Worm (Caenorhabditis elegans): ENCODE data around the gene ZK353.4.
A peak's percentile ranks its signal among the peaks of the same experiment; 100 is the strongest.

ZK353.4 gene

DNA sequence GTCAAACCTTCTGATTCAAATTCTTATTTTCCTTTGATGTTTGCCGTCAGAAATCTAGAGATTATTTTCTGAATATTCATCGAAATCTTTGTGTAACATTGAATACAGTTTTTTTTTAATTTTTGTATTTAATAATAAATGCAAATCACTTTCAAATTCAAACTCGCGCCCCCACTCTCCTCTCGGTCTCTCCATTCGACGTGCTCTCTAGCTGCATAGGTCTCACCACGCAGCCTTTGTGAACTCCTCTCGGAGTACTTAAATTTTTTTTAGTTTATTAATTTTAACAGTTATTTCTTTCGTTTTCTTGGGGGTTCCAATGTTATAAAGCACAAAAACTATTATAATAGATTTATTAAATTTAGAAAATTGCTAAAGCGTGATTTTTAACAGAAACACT is 19.3 kb downstream of the ZK353.4 start:
- TF ChIP-seq dpl-1 (GFP tag; optimal IDR thresholded peaks at IDR 0.05) (peak in 1 of 3 experiments; percentile 36), jun-1 (tag; optimal IDR thresholded peaks at IDR 0.05) (no peak), lin-35 (GFP tag; optimal IDR thresholded peaks at IDR 0.05) (peak in 1 of 2 experiments; percentile 4), efl-1 (optimal IDR thresholded peaks at IDR 0.05) (peak; percentile 35 to 55), efl-1 (GFP tag; optimal IDR thresholded peaks at IDR 0.05 in 1 of 2) (peak; percentile 51 to 60)

ce11 chrIII:8369172-8369571 is 20.3 kb downstream of the ZK353.4 start:
- TF ChIP-seq efl-1 (optimal IDR thresholded peaks at IDR 0.05) (no peak), efl-1 (GFP tag; optimal IDR thresholded peaks at IDR 0.05 in 1 of 2) (peak in 1 of 2 experiments; percentile 17), hpl-2 (GFP tag; optimal IDR thresholded peaks at IDR 0.05) (no peak)

ce11 chrIII:8368619-8369018 is 20.8 kb downstream of the ZK353.4 start, which contains the start of gene R05D3.9:
Gene R05D3.9, minus strand, starts transcription at chrIII:8368719.
- TF ChIP-seq nhr-85 (tag): peak; percentile 46
- no peak for TF ChIP-seq aha-1 (tag; optimal IDR thresholded peaks at IDR 0.05)
- TF ChIP-seq blmp-1 (tag; optimal IDR thresholded peaks at IDR 0.05): peak; percentile 35
- TF ChIP-seq efl-1 (optimal IDR thresholded peaks at IDR 0.05): no peak
- TF ChIP-seq efl-1 (GFP tag; optimal IDR thresholded peaks at IDR 0.05 in 1 of 2): peak in 1 of 2 experiments; percentile 6
- TF ChIP-seq mep-1 (tag; optimal IDR thresholded peaks at IDR 0.05): peak; percentile 49
- TF ChIP-seq lin-13 (GFP tag; optimal IDR thresholded peaks at IDR 0.05): no peak

DNA sequence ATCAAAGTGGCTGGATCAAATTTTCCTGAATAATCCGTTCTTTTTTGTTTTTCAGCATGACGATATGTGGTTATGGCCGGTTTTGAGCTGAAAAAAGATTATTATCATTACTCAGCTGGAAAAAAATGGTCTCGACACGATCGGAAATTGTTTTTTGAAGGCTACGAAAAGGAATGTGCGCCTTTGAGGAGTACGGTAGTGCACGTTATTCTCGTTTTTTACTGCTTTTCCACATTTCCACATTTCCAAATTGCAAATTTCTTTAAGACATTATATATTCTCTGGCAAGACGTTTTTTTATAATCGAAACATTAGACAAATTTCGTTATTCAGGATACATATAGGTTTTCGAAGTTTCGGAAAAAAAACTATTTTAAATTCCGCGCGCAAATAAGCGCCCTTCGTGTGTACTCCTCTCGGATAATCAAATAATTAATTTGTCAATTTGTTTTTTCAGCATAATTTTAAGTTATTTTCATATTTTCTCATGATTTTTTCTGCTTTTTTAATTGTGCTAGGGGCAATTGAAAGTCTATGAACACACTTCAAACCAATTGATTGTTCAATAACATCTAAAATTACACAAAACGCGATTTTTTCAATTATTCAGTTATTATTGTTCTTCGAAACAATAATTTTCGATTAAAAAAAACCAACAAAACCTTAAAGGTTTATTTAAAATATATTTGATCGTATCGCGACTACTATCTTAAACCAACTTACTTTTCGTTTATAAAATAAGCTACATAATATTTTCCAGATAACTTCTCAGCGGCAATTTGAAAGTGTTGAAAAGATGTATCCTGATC is 26.0 kb downstream of the ZK353.4 start, which contains the start of gene R05D3.3:
Gene R05D3.3 (plus strand): TSS at position 759 of the 809 bp plus-strand sequence.
- TF ChIP-seq F16B12.6 (tag; optimal IDR thresholded peaks at IDR 0.05): no peak
- TF ChIP-seq unc-30 (tag; optimal IDR thresholded peaks at IDR 0.05): no peak
- TF ChIP-seq dpl-1 (GFP tag; optimal IDR thresholded peaks at IDR 0.05): peak in 2 of 3 experiments; percentile 4 to 36
- TF ChIP-seq nhr-11 (tag; optimal IDR thresholded peaks at IDR 0.05): no peak
- no peak for TF ChIP-seq ceh-90 (tag; optimal IDR thresholded peaks at IDR 0.05)
- no peak for TF ChIP-seq nhr-19 (GFP tag; conservative IDR thresholded peaks at IDR 0.05)
- no peak for TF ChIP-seq isw-1 (GFP tag; IDR thresholded peaks at IDR 0.05)
- no peak for TF ChIP-seq C34B4.2 (tag; optimal IDR thresholded peaks at IDR 0.05)
- no peak for TF ChIP-seq xbp-1 (tag; optimal IDR thresholded peaks at IDR 0.05)
- no peak for TF ChIP-seq hlh-4 (tag; optimal IDR thresholded peaks at IDR 0.05)
- no peak for TF ChIP-seq rnt-1 (tag; optimal IDR thresholded peaks at IDR 0.05)
- no peak for TF ChIP-seq fos-1 (tag; optimal IDR thresholded peaks at IDR 0.05)
- peak in 1 of 2 experiments; percentile 29 for TF ChIP-seq efl-1 (optimal IDR thresholded peaks at IDR 0.05)
- peak; percentile 33 to 93 for TF ChIP-seq efl-1 (GFP tag; optimal IDR thresholded peaks at IDR 0.05 in 1 of 2)
- TF ChIP-seq lin-35 (GFP tag; optimal IDR thresholded peaks at IDR 0.05): peak in 1 of 2 experiments; percentile 62
- TF ChIP-seq zip-4 (GFP tag; optimal IDR thresholded peaks at IDR 0.05): no peak
- TF ChIP-seq snu-23 (GFP tag; optimal IDR thresholded peaks at IDR 0.05): no peak

DNA sequence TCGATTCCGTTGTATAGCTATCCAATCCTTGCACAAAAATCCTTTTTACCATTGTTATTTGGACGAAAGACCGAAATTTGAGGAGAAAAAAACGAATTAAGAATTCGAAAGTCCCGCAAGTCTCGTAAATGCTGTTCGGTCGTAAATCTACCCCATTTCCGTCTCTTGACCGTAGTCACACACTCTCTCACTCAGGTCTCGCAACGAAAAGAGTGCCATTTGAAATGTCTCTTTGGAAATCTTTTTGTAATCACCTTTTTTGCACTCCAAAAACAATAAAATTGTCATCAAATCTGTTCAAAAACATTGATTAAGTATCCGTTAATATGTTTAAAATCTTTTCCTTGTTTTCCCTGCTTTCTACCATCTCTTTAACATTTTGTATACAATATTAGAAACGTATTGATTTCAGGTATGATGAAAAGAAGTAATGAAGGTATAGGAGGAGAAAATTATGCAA is 31.2 kb downstream of the ZK353.4 start, which contains the start of the genes R05D3.8 and rfp-1:
Gene R05D3.8 (minus strand): TSS at position 115 of the 460 bp plus-strand sequence.
Gene rfp-1 (plus strand): TSS at position 410 of the 460 bp plus-strand sequence.
- no peak for TF ChIP-seq pag-3 (tag; optimal IDR thresholded peaks at IDR 0.05; ENCODE audit: borderline replicate concordance, insufficient read depth)
- TF ChIP-seq mef-2 (tag; optimal IDR thresholded peaks at IDR 0.05): no peak
- TF ChIP-seq elt-2 (tag; optimal IDR thresholded peaks at IDR 0.05): peak; percentile 21
- no peak for TF ChIP-seq nhr-84 (tag; optimal IDR thresholded peaks at IDR 0.05)
- TF ChIP-seq egl-27 (tag; optimal IDR thresholded peaks at IDR 0.05): no peak
- TF ChIP-seq snpc-4 (tag; optimal IDR thresholded peaks at IDR 0.05): peak; percentile 4
- peak; percentile 80 for TF ChIP-seq nhr-47 (tag; optimal IDR thresholded peaks at IDR 0.05)
- no peak for TF ChIP-seq zag-1 (tag; optimal IDR thresholded peaks at IDR 0.05)
- TF ChIP-seq unc-62 (GFP tag; optimal IDR thresholded peaks at IDR 0.05): no peak
- TF ChIP-seq dsc-1 (tag; optimal IDR thresholded peaks at IDR 0.05): peak; percentile 52
- TF ChIP-seq efl-3 (GFP tag; optimal IDR thresholded peaks at IDR 0.05): no peak
- no peak for TF ChIP-seq unc-98 (GFP tag; IDR thresholded peaks at IDR 0.05)
- 0 out of 2 replicates have a peak, but pooled peaks have one; percentile 7 for TF ChIP-seq mab-9 (GFP tag; IDR thresholded peaks at IDR 0.05)
- TF ChIP-seq egl-13 (tag; optimal IDR thresholded peaks at IDR 0.05): no peak
- TF ChIP-seq jun-1 (tag; optimal IDR thresholded peaks at IDR 0.05): no peak
- no peak for TF ChIP-seq pqm-1 (tag; optimal IDR thresholded peaks at IDR 0.05)
- no peak for TF ChIP-seq nhr-28 (tag; optimal IDR thresholded peaks at IDR 0.05)
- peak; percentile 58 to 88 (median 61) for TF ChIP-seq ceh-82 (tag; optimal IDR thresholded peaks at IDR 0.05)
- TF ChIP-seq unc-86 (tag; optimal IDR thresholded peaks at IDR 0.05): peak; percentile 63
- peak; percentile 80 to 86 (median 85) for TF ChIP-seq dpl-1 (GFP tag; optimal IDR thresholded peaks at IDR 0.05)
- peak in 1 of 2 experiments; percentile 9 for TF ChIP-seq ztf-11 (tag; optimal IDR thresholded peaks at IDR 0.05)
